Fruit fly (Drosophila melanogaster): ENCODE measurements around the gene Zw10.
A peak's percentile ranks its signal among the peaks of the same experiment; 100 is the strongest.

Zw10 gene

DNA sequence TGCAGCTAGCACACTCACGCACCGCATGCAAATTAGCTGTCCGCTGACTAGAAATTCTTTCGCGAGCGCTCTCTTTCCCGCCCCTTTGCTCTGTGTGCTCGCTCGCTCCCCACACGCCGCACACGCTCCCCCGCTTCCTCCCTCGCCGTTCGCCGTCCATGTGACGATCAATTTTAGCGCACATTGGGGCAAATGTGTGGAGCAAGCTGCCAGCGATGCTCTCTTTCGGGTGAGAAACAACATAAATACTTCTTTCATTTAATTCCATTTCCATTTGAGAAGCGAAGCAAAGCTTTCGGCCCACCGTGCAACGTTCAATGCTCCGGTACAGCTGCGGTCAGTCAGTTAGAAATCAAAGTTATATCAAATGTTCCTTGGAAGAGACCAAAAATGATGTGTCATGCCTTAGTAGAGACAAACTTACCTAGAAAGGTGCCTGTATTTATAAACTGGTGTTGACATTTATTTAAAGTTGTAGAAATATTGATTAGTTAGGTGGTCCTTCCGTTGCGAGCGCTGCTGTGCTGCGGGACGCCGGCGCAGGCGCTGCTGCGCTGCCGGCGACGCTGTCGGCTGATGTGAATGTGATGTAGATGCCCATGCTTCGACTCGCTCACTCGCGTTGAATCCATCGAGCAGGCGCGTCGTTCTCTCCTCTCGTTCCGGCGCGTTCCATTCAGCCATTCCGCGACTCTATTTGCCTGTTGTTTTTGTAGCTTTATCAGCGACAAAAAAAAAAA lies 42.2 kb downstream of the Zw10 start:
- no peak for TF ChIP-seq usp (GFP tag; optimal IDR thresholded peaks at IDR 0.05)
- peak; percentile 96 for TF ChIP-seq dmrt93B (GFP tag; optimal IDR thresholded peaks at IDR 0.05)
- peak; percentile 85 for TF ChIP-seq Mio (GFP tag; optimal IDR thresholded peaks at IDR 0.05)
- peak; percentile 86 to 98 for TF ChIP-seq foxo (GFP tag; optimal IDR thresholded peaks at IDR 0.05)
- peak; percentile 96 for TF ChIP-seq Hnf4 (GFP tag; optimal IDR thresholded peaks at IDR 0.05)
- peak; percentile 76 for TF ChIP-seq dsf (GFP tag; optimal IDR thresholded peaks at IDR 0.05; ENCODE audit: borderline replicate concordance)
- TF ChIP-seq Hr83 (GFP tag; optimal IDR thresholded peaks at IDR 0.05; ENCODE audit: poor library complexity, severe bottlenecking), result peak; percentile 62
- peak; percentile 98 for TF ChIP-seq rgr (GFP tag; optimal IDR thresholded peaks at IDR 0.05)
- peak; percentile 92 for TF ChIP-seq tai (GFP tag; optimal IDR thresholded peaks at IDR 0.05)
- peak; percentile 98 for TF ChIP-seq fru (GFP tag; optimal IDR thresholded peaks at IDR 0.05)
- no peak for TF ChIP-seq Hr78 (GFP tag; optimal IDR thresholded peaks at IDR 0.05)
- peak; percentile 99 for TF ChIP-seq woc (GFP tag; optimal IDR thresholded peaks at IDR 0.05)
- peak; percentile 95 for TF ChIP-seq CG32264 (GFP tag; optimal IDR thresholded peaks at IDR 0.05)
- peak; percentile 91 for TF ChIP-seq CG9705 (GFP tag; optimal IDR thresholded peaks at IDR 0.05)
- no peak for TF ChIP-seq pan (optimal IDR thresholded peaks at IDR 0.05)
- no peak for TF ChIP-seq N (GFP tag; optimal IDR thresholded peaks at IDR 0.05)
- TF ChIP-seq Dfd (GFP tag; optimal IDR thresholded peaks at IDR 0.05), result peak; percentile 65
- peak; percentile 55 for TF ChIP-seq Dif (GFP tag; optimal IDR thresholded peaks at IDR 0.05; ENCODE audit: partially characterized antibody)
- TF ChIP-seq Jra (GFP tag; optimal IDR thresholded peaks at IDR 0.05), result peak; percentile 85
- peak; percentile 97 for TF ChIP-seq sv (GFP tag; optimal IDR thresholded peaks at IDR 0.05)
- peak; percentile 75 for TF ChIP-seq Rel (GFP tag; optimal IDR thresholded peaks at IDR 0.05)
- peak; percentile 88 for TF ChIP-seq Rel (tag; optimal IDR thresholded peaks at IDR 0.05)
- peak; percentile 44 for TF ChIP-seq Vsx2 (GFP tag; optimal IDR thresholded peaks at IDR 0.05; ENCODE audit: partially characterized antibody)
- TF ChIP-seq dl (GFP tag; optimal IDR thresholded peaks at IDR 0.05; ENCODE audit: insufficient read depth in 1 of 2, partially characterized antibody in 2 of 2), result no peak
- TF ChIP-seq ey (GFP tag; optimal IDR thresholded peaks at IDR 0.05), result peak; percentile 98
- TF ChIP-seq lola (GFP tag; optimal IDR thresholded peaks at IDR 0.05), result no peak
- peak; percentile 63 for TF ChIP-seq CrebA (GFP tag; optimal IDR thresholded peaks at IDR 0.05; ENCODE audit: borderline replicate concordance)
- no peak for TF ChIP-seq Abd-B (GFP tag; optimal IDR thresholded peaks at IDR 0.05)
- no peak for TF ChIP-seq Myc (optimal IDR thresholded peaks at IDR 0.05)
- no peak for TF ChIP-seq jim (GFP tag; optimal IDR thresholded peaks at IDR 0.05)
- TF ChIP-seq OdsH (GFP tag; optimal IDR thresholded peaks at IDR 0.05), result peak; percentile 97
- TF ChIP-seq Sp1 (GFP tag; optimal IDR thresholded peaks at IDR 0.05), result peak; percentile 98
- TF ChIP-seq br (GFP tag; optimal IDR thresholded peaks at IDR 0.05), result peak; percentile 98
- peak; percentile 58 for TF ChIP-seq GATAd (GFP tag; optimal IDR thresholded peaks at IDR 0.05)
- peak; percentile 83 for TF ChIP-seq sage (GFP tag; optimal IDR thresholded peaks at IDR 0.05)
- TF ChIP-seq HLH106 (tag; optimal IDR thresholded peaks at IDR 0.05), result peak; percentile 96
- peak; percentile 95 for TF ChIP-seq psq (GFP tag; optimal IDR thresholded peaks at IDR 0.05)
- TF ChIP-seq brk (GFP tag; optimal IDR thresholded peaks at IDR 0.05), result peak; percentile 83
- peak; percentile 98 for TF ChIP-seq h (GFP tag; optimal IDR thresholded peaks at IDR 0.05)

dm6 chrX:2647472-2647883 lies 43.5 kb downstream of the Zw10 start:
- TF ChIP-seq usp (GFP tag; optimal IDR thresholded peaks at IDR 0.05) (no peak), dmrt93B (GFP tag; optimal IDR thresholded peaks at IDR 0.05) (peak; percentile 75), Mio (GFP tag; optimal IDR thresholded peaks at IDR 0.05) (no peak), tai (GFP tag; optimal IDR thresholded peaks at IDR 0.05) (peak; percentile 58), lola (GFP tag; optimal IDR thresholded peaks at IDR 0.05) (no peak), Abd-B (GFP tag; optimal IDR thresholded peaks at IDR 0.05) (no peak), N (GFP tag; optimal IDR thresholded peaks at IDR 0.05) (no peak), Rel (GFP tag; optimal IDR thresholded peaks at IDR 0.05) (peak; percentile 2), Rel (tag; optimal IDR thresholded peaks at IDR 0.05) (no peak), fru (GFP tag; optimal IDR thresholded peaks at IDR 0.05) (peak; percentile 91), Vsx2 (GFP tag; optimal IDR thresholded peaks at IDR 0.05; ENCODE audit: partially characterized antibody) (no peak), foxo (GFP tag; optimal IDR thresholded peaks at IDR 0.05) (peak; percentile 41 to 90), Dfd (GFP tag; optimal IDR thresholded peaks at IDR 0.05) (no peak), Sp1 (GFP tag; optimal IDR thresholded peaks at IDR 0.05) (peak; percentile 83), GATAd (GFP tag; optimal IDR thresholded peaks at IDR 0.05) (no peak), sv (GFP tag; optimal IDR thresholded peaks at IDR 0.05) (peak; percentile 45), dl (GFP tag; optimal IDR thresholded peaks at IDR 0.05; ENCODE audit: insufficient read depth in 1 of 2, partially characterized antibody in 2 of 2) (no peak), jim (GFP tag; optimal IDR thresholded peaks at IDR 0.05) (no peak), Myc (optimal IDR thresholded peaks at IDR 0.05) (no peak), brk (GFP tag; optimal IDR thresholded peaks at IDR 0.05) (peak; percentile 61), Hnf4 (GFP tag; optimal IDR thresholded peaks at IDR 0.05) (peak; percentile 83), br (GFP tag; optimal IDR thresholded peaks at IDR 0.05) (peak; percentile 83), CG9705 (GFP tag; optimal IDR thresholded peaks at IDR 0.05) (peak; percentile 76), Hr83 (GFP tag; optimal IDR thresholded peaks at IDR 0.05; ENCODE audit: poor library complexity, severe bottlenecking) (no peak), dsf (GFP tag; optimal IDR thresholded peaks at IDR 0.05; ENCODE audit: borderline replicate concordance) (no peak), psq (GFP tag; optimal IDR thresholded peaks at IDR 0.05) (peak; percentile 76), ey (GFP tag; optimal IDR thresholded peaks at IDR 0.05) (peak; percentile 87), woc (GFP tag; optimal IDR thresholded peaks at IDR 0.05) (peak; percentile 88), Jra (GFP tag; optimal IDR thresholded peaks at IDR 0.05) (peak; percentile 53), OdsH (GFP tag; optimal IDR thresholded peaks at IDR 0.05) (peak; percentile 83), HLH106 (tag; optimal IDR thresholded peaks at IDR 0.05) (peak; percentile 87), CrebA (GFP tag; optimal IDR thresholded peaks at IDR 0.05; ENCODE audit: borderline replicate concordance) (peak; percentile 6), h (GFP tag; optimal IDR thresholded peaks at IDR 0.05) (peak; percentile 87), sage (GFP tag; optimal IDR thresholded peaks at IDR 0.05) (peak; percentile 74), Hr78 (GFP tag; optimal IDR thresholded peaks at IDR 0.05) (no peak), rgr (GFP tag; optimal IDR thresholded peaks at IDR 0.05) (peak; percentile 84), CG32264 (GFP tag; optimal IDR thresholded peaks at IDR 0.05) (peak; percentile 78), Dif (GFP tag; optimal IDR thresholded peaks at IDR 0.05; ENCODE audit: partially characterized antibody) (no peak), pan (optimal IDR thresholded peaks at IDR 0.05) (no peak)

Data from whole organism, wandering third instar larva.